Worm (Caenorhabditis elegans) whole organism, midembryonic: Measurements from ENCODE around the gene R07E5.6.

Experiments used
- T22C8.4 ChIP-seq: fragments of 200-800 bp; sonication (Bioruptor generic); IDR thresholded peaks from 2 replicates; pipeline ENCODE4 v1.3.6; 2022; ENCODE audit warnings: missing genetic modification characterization, missing compliant biosample characterization
- cog-1 ChIP-seq: sonication (generic microtip); optimal IDR thresholded peaks from 2 replicates; lab custom pipeline; 2016; ENCODE audit warnings: missing genetic modification characterization, missing compliant biosample characterization
- flt-1 ChIP-seq: fragments of 200-800 bp; sonication (Bioruptor generic); IDR thresholded peaks from 2 replicates; pipeline ENCODE4 v1.3.6; 2022; ENCODE audit warnings: missing genetic modification characterization, missing compliant biosample characterization
- klf-2 ChIP-seq: fragments of 200-800 bp; sonication (Bioruptor generic); conservative IDR thresholded peaks from 2 replicates; pipeline ENCODE4 v1.3.6; 2022; ENCODE audit warnings: missing genetic modification reagents, missing genetic modification characterization, missing compliant biosample characterization
- med-1 ChIP-seq: sonication (generic microtip); optimal IDR thresholded peaks from 2 replicates; lab custom pipeline; 2017; ENCODE audit warnings: missing genetic modification characterization, mild to moderate bottlenecking, missing compliant biosample characterization, antibody characterized with exemption, missing genetic modification reagents; ENCODE audit not compliant: insufficient read depth
- ref-1 ChIP-seq: fragments of 200-800 bp; sonication (Bioruptor generic); conservative IDR thresholded peaks from 2 replicates; pipeline ENCODE4 v1.3.6; 2022; ENCODE audit warnings: missing genetic modification reagents, missing genetic modification characterization, missing compliant biosample characterization
- tab-1 ChIP-seq: fragments of 200-800 bp; sonication (Bioruptor generic); IDR thresholded peaks from 2 replicates; pipeline ENCODE4 v1.3.6; 2022; ENCODE audit warnings: missing genetic modification characterization, missing compliant biosample characterization
- ztf-23 ChIP-seq: fragments of 200-800 bp; sonication (Bioruptor generic); IDR thresholded peaks from 2 replicates; pipeline ENCODE4 v1.3.6; 2022; ENCODE audit warnings: missing genetic modification reagents, missing genetic modification characterization, missing compliant biosample characterization
- ztf-29 ChIP-seq: fragments of 200-800 bp; sonication (Bioruptor generic); IDR thresholded peaks from 2 replicates; pipeline ENCODE4 v1.3.6; 2022; ENCODE audit warnings: missing genetic modification reagents, missing genetic modification characterization, missing compliant biosample characterization

ce11 chrIII:4380835-4381234 lies 17.7 kb upstream of the R07E5.6 start:
- TF ChIP-seq flt-1 (GFP tag; lab: Robert Waterston, UW) (no peak), ztf-29 (GFP tag; lab: Robert Waterston, UW) (no peak), cog-1 (tag; lab: Kevin White, UChicago) (peak; percentile 11), ref-1 (GFP tag; lab: Robert Waterston, UW) (no peak), med-1 (GFP tag; lab: Kevin White, UChicago) (no peak), T22C8.4 (no peak), ztf-23 (GFP tag; lab: Robert Waterston, UW) (no peak), tab-1 (GFP tag; lab: Robert Waterston, UW) (no peak; the same call in 1 of the 2 replicates), klf-2 (GFP tag; lab: Robert Waterston, UW) (no peak)
